Fruit fly (Drosophila melanogaster): ENCODE data around the gene betaNACtes1.

betaNACtes1 gene

dm6 chrX:14175663-14176062 is 3.2 kb upstream of the betaNACtes1 start:
- TF ChIP-seq Ets98B (GFP tag; IDR thresholded peaks at IDR 0.05) (no peak), CG32121 (GFP tag; IDR thresholded peaks at IDR 0.05) (no peak), CG15710 (tag; optimal IDR thresholded peaks at IDR 0.05) (no peak)

DNA sequence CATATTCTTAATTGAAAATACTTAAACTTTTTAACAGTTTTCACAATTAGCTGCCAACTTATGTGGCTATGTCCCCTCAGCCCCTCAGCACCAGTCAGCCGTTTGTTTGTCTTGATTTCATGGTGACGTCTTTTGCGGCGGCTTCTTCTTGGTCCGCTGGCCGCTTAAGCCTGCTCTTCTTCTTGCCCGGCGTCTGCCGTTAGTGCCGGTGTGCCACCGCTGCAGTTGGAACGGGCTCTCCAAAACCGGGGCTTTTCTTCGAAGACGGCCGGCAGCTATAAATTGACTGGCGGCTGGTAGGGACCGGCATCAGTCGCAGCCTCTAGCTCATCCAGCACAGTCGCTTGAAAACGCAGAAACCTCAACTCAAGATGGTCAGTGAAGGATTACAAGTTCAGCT is 2.0 kb upstream of the betaNACtes1 start, which contains the start of gene CG1368:
Gene CG1368 (plus strand): TSS at position 301 of the 400 bp plus-strand sequence.
- TF ChIP-seq CG13204 (GFP tag; optimal IDR thresholded peaks at IDR 0.05) = peak; percentile 26
- TF ChIP-seq EcR (GFP tag; optimal IDR thresholded peaks at IDR 0.05) = no peak

DNA sequence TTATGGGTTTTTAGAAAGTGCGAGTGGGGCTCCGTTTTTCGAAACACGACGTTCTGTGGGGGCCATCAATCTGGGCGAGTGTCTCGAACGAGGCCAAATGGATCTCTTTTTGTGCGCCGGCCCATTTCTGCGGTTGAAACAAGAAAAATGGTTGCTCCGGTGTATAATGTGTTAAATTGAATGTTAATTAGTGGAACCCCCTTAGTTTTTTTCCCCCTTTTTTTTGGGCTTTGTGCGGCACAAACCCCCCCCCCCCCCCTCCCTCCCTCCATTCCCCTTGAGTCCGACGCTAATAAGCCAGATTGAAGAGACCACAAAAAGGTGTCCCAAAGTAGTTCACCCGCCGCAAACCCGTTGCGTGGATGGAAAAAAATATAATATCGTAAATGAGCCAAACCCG is 1.2 kb upstream of the betaNACtes1 start:
- TF ChIP-seq D1 (tag; optimal IDR thresholded peaks at IDR 0.05) = no peak
- TF ChIP-seq Pif1A (GFP tag; optimal IDR thresholded peaks at IDR 0.05) = no peak
- TF ChIP-seq CG8301 (tag; optimal IDR thresholded peaks at IDR 0.05) = no peak
- TF ChIP-seq fd96Ca (GFP tag; IDR thresholded peaks at IDR 0.05) = no peak
- TF ChIP-seq Ets98B (GFP tag; IDR thresholded peaks at IDR 0.05) = no peak
- TF ChIP-seq rn (GFP tag; IDR thresholded peaks at IDR 0.05) = no peak
- TF ChIP-seq CG9948 (tag; optimal IDR thresholded peaks at IDR 0.05) = no peak
- TF ChIP-seq CG13204 (GFP tag; optimal IDR thresholded peaks at IDR 0.05) = no peak
- no peak for TF ChIP-seq Pif1B (GFP tag; optimal IDR thresholded peaks at IDR 0.05)
- no peak for TF ChIP-seq CG10348 (GFP tag; IDR thresholded peaks at IDR 0.05)
- TF ChIP-seq CG34367 (tag; optimal IDR thresholded peaks at IDR 0.05) = no peak
- no peak for TF ChIP-seq CG14655 (GFP tag; optimal IDR thresholded peaks at IDR 0.05)
- TF ChIP-seq Snoo (tag; optimal IDR thresholded peaks at IDR 0.05) = no peak
- no peak for TF ChIP-seq CG17806 (tag; optimal IDR thresholded peaks at IDR 0.05)
- TF ChIP-seq CG32121 (GFP tag; IDR thresholded peaks at IDR 0.05) = no peak
- no peak for TF ChIP-seq CG12605 (GFP tag; IDR thresholded peaks at IDR 0.05)
- no peak for TF ChIP-seq gl (tag; optimal IDR thresholded peaks at IDR 0.05)
- TF ChIP-seq CG8159 (tag; optimal IDR thresholded peaks at IDR 0.05) = no peak
- TF ChIP-seq CG15710 (tag; optimal IDR thresholded peaks at IDR 0.05) = no peak
- TF ChIP-seq CG4496 (GFP tag; IDR thresholded peaks at IDR 0.05) = no peak

dm6 chrX:14169068-14169642 is 3.3 kb downstream of the betaNACtes1 start, which contains the start of gene CG12480:
Gene CG12480, plus strand, starts transcription at chrX:14169592.
- TF ChIP-seq rn (GFP tag; IDR thresholded peaks at IDR 0.05) (no peak), CG13204 (GFP tag; optimal IDR thresholded peaks at IDR 0.05) (no peak), fd96Ca (GFP tag; IDR thresholded peaks at IDR 0.05) (no peak), gl (tag; optimal IDR thresholded peaks at IDR 0.05) (no peak), CG17806 (tag; optimal IDR thresholded peaks at IDR 0.05) (no peak), EcR (GFP tag; optimal IDR thresholded peaks at IDR 0.05) (no peak), CG8301 (tag; optimal IDR thresholded peaks at IDR 0.05) (no peak), CG12605 (GFP tag; IDR thresholded peaks at IDR 0.05) (no peak), Snoo (tag; optimal IDR thresholded peaks at IDR 0.05) (no peak), CG14655 (GFP tag; optimal IDR thresholded peaks at IDR 0.05) (peak; percentile 13), CG8159 (tag; optimal IDR thresholded peaks at IDR 0.05) (no peak), CG4496 (GFP tag; IDR thresholded peaks at IDR 0.05) (0 out of 3 replicates have a peak, but pooled peaks have one; percentile 47), CG15710 (tag; optimal IDR thresholded peaks at IDR 0.05) (no peak), CG34367 (tag; optimal IDR thresholded peaks at IDR 0.05) (no peak), Ets98B (GFP tag; IDR thresholded peaks at IDR 0.05) (no peak), CG10348 (GFP tag; IDR thresholded peaks at IDR 0.05) (no peak), CG32121 (GFP tag; IDR thresholded peaks at IDR 0.05) (no peak), D1 (tag; optimal IDR thresholded peaks at IDR 0.05) (no peak)

dm6 chrX:14153689-14154088 is 18.7 kb downstream of the betaNACtes1 start:
- no peak for TF ChIP-seq CG13204 (GFP tag; optimal IDR thresholded peaks at IDR 0.05)
- TF ChIP-seq CG4496 (GFP tag; IDR thresholded peaks at IDR 0.05) = no peak
- TF ChIP-seq CG32121 (GFP tag; IDR thresholded peaks at IDR 0.05) = no peak
- TF ChIP-seq CG10348 (GFP tag; IDR thresholded peaks at IDR 0.05) = no peak
- no peak for TF ChIP-seq rn (GFP tag; IDR thresholded peaks at IDR 0.05)
- TF ChIP-seq CG8159 (tag; optimal IDR thresholded peaks at IDR 0.05) = peak; percentile 51
- TF ChIP-seq CG17806 (tag; optimal IDR thresholded peaks at IDR 0.05) = peak; percentile 3
- TF ChIP-seq D1 (tag; optimal IDR thresholded peaks at IDR 0.05) = no peak
- no peak for TF ChIP-seq Ets98B (GFP tag; IDR thresholded peaks at IDR 0.05)
- TF ChIP-seq CG34367 (tag; optimal IDR thresholded peaks at IDR 0.05) = no peak
- TF ChIP-seq CG14655 (GFP tag; optimal IDR thresholded peaks at IDR 0.05) = peak; percentile 67
- TF ChIP-seq Snoo (tag; optimal IDR thresholded peaks at IDR 0.05) = no peak
- no peak for TF ChIP-seq fd96Ca (GFP tag; IDR thresholded peaks at IDR 0.05)
- TF ChIP-seq CG9948 (tag; optimal IDR thresholded peaks at IDR 0.05) = peak; percentile 53
- peak; percentile 33 for TF ChIP-seq CG15710 (tag; optimal IDR thresholded peaks at IDR 0.05)
- TF ChIP-seq EcR (GFP tag; optimal IDR thresholded peaks at IDR 0.05) = no peak
- no peak for TF ChIP-seq gl (tag; optimal IDR thresholded peaks at IDR 0.05)
- TF ChIP-seq CG8301 (tag; optimal IDR thresholded peaks at IDR 0.05) = no peak
- no peak for TF ChIP-seq CG12605 (GFP tag; IDR thresholded peaks at IDR 0.05)
- TF ChIP-seq Pif1B (GFP tag; optimal IDR thresholded peaks at IDR 0.05) = no peak
- TF ChIP-seq Pif1A (GFP tag; optimal IDR thresholded peaks at IDR 0.05) = no peak

DNA sequence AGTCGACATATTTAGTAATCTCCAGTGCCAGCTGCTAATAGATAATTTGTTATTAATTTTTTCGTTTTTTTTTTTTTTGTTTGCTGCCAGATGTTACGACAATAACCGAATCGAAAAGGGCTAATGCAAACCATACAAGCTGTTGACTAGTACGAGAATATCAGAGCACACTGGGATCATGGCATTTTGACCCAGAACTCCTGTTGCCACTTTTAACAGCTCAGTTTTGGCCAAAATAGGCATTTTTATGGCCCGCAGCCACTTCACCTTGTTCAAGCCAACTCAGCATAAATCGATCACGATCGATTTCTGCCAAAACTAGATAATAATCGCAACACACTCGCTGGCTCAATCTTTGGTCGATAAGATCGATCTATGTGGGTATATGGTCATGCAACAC is 20.5 kb downstream of the betaNACtes1 start, which contains the start of gene CG12479:
Gene CG12479 (minus strand): TSS at position 101 of the 400 bp plus-strand sequence.
- TF ChIP-seq CG8159 (tag; optimal IDR thresholded peaks at IDR 0.05) (no peak), CG15710 (tag; optimal IDR thresholded peaks at IDR 0.05) (no peak), rn (GFP tag; IDR thresholded peaks at IDR 0.05) (no peak), EcR (GFP tag; optimal IDR thresholded peaks at IDR 0.05) (no peak), CG4496 (GFP tag; IDR thresholded peaks at IDR 0.05) (no peak), CG10348 (GFP tag; IDR thresholded peaks at IDR 0.05) (no peak), CG32121 (GFP tag; IDR thresholded peaks at IDR 0.05) (no peak), Snoo (tag; optimal IDR thresholded peaks at IDR 0.05) (no peak), fd96Ca (GFP tag; IDR thresholded peaks at IDR 0.05) (no peak), CG12605 (GFP tag; IDR thresholded peaks at IDR 0.05) (no peak), CG8301 (tag; optimal IDR thresholded peaks at IDR 0.05) (no peak), CG17806 (tag; optimal IDR thresholded peaks at IDR 0.05) (no peak), CG14655 (GFP tag; optimal IDR thresholded peaks at IDR 0.05) (no peak), Ets98B (GFP tag; IDR thresholded peaks at IDR 0.05) (no peak), CG9948 (tag; optimal IDR thresholded peaks at IDR 0.05) (no peak)
